Fruit fly (Drosophila melanogaster): ENCODE data around the gene Uxs.

dm6 chr3L:8155324-8155723 lies 25.4 kb upstream of the Uxs start:
- TF ChIP-seq ttk (optimal IDR thresholded peaks at IDR 0.05) (no peak), h (optimal IDR thresholded peaks at IDR 0.05) (no peak), insv (optimal IDR thresholded peaks at IDR 0.05) (no peak)

Measured in Kc167 (cell line).